Fruit fly (Drosophila melanogaster): ENCODE data around the gene CG46458.

Gene CG46458

dm6 chr3R:6935208-6935607 is 23.0 kb downstream of the CG46458 start:
- TF ChIP-seq CG17801 (GFP tag; optimal IDR thresholded peaks at IDR 0.05; ENCODE audit: partially characterized antibody): no peak

DNA sequence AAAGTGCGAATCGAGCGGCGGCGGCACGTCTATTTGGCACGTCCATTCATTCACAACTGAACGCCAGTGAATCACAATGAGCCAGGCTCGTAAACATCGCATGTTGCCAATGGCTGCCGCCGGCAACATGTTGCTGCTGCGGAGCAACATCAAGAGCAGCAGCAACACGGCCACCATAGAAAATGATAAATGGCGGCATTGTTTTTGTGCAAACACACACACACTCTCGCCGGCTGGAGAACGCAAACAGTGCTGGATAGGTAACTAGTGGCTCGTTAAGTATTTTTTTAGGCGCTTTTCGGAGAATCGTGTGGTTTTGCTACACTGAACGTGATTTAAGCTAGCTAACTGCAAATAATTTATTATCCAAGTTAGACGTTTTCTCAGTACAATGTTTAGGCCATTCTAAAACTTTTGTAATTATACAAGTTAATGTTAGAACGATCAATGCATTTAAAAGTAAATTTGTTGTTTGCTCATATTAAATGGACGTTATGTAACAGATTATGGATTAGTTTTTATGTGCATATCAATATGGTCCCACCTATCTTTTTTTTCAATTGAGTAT is 25.3 kb downstream of the CG46458 start:
- TF ChIP-seq CG17801 (GFP tag; optimal IDR thresholded peaks at IDR 0.05; ENCODE audit: partially characterized antibody): no peak

- TF ChIP-seq CG17801 (GFP tag; optimal IDR thresholded peaks at IDR 0.05; ENCODE audit: partially characterized antibody): no peak
These were observed 26.1 kb downstream of the CG46458 start for dm6 chr3R:6932040-6932439.

dm6 chr3R:6930447-6930846 is 27.7 kb downstream of the CG46458 start:
- TF ChIP-seq CG17801 (GFP tag; optimal IDR thresholded peaks at IDR 0.05; ENCODE audit: partially characterized antibody): no peak

DNA sequence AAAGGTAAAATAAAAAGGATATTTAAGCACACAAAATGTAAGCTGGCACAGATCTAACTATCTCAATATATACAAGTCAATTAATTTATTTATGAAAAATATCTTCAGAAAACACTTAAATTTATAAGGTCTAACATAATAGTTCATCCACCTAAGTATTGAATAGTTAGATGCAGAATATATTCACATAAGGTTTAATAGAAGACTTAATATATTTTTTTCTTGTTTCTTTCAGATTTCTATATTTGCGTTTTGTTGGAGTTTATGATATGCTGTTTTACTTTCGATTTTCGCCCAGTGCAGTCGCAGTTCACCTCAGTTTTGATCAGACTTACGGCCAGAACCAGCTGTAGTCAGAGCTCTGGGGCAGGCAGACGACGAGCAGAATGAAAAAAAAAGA is 29.0 kb downstream of the CG46458 start:
- no peak for TF ChIP-seq CG17801 (GFP tag; optimal IDR thresholded peaks at IDR 0.05; ENCODE audit: partially characterized antibody)

DNA sequence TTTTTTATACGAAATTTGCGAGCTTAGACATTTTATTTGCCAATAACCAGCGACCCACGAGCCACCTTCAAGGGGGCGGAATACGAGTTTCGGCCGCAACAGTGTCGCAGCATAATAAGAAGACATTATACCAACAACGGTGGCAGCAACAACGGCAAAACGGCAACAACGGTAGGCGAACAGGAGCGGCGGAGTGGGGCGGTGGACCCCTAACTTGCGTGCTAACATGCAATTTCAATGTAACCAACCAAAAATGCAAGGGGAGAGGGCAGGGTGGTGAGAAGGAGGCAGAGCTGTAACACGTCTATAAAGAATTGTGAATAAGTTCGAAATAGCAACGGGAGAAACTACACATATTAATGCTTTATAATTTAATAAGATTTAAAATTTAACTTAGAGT is 33.9 kb downstream of the CG46458 start:
- no peak for TF ChIP-seq CG17801 (GFP tag; optimal IDR thresholded peaks at IDR 0.05; ENCODE audit: partially characterized antibody)

DNA sequence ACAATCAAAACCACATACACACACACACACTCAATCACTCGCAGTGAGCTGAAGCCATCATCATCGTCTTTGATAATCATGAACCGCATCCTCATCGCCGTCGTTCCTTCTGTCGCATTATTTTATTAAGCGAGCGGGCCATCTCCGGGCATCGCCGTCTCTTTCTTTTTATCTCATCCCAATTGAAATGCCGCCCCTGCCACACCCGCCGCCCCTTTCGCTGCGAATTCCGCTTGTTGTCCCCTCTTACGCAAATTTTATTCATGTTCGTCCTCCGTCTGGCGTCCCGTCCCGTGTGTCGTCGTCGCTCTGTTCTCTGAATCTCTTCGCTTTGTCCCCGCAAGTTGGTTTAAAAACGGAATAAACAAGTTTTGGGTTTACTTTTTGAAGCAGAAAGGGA is 35.0 kb downstream of the CG46458 start:
- TF ChIP-seq CG17801 (GFP tag; optimal IDR thresholded peaks at IDR 0.05; ENCODE audit: partially characterized antibody): no peak

DNA sequence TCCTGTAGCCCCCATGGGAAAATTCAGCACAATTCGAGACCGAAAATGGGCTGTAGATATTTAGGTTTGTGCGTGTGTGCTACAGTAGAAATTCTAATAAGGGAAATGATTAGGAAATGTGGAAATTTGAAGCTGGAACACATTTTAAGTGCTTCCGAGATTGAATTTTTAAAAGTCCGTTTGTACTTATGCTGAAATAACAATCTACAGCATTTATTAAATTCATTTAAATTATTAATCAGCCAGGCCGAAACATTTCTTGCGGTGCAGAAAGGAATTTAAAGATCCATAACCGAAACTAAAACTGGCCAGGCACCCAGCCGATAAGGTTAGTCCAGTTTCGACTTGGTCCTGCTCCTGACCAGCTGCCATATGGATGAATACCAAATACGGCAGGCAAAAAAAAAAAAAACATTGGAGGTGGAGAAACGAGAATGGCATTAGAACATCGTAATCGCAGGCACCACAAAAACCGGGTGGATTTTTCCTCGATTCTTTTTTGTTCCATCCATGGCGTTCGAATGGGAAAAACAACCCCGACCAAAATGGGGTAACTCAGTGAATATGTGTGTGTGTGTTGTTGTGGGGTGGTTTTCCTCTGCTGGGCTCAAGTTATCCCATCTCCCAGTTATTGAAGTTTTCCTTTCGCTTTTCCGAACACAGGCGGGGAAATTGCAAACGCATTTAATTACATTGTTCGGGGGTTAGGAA is 36.8 kb downstream of the CG46458 start:
- no peak for TF ChIP-seq CG17801 (GFP tag; optimal IDR thresholded peaks at IDR 0.05; ENCODE audit: partially characterized antibody)

DNA sequence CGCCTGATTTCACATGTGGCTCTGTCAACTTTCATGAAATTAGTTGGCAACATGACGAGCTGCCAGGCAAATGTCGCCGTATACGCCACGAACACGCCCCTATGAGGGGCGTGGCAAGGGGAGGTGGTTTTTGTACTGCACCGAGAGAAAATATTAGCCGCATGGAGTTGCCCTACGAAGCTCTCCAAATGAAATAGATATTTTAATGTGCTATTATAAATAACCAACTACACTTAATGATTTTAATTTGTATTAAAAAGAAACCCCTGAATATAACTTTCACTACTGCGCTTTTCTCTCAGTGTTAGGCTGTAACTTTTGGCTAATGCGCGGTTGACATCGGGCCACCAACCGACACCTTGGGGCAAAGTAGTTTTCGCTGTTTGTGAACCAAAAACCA is 38.2 kb downstream of the CG46458 start:
- TF ChIP-seq CG17801 (GFP tag; optimal IDR thresholded peaks at IDR 0.05; ENCODE audit: partially characterized antibody): no peak

dm6 chr3R:6918270-6918669 is 39.9 kb downstream of the CG46458 start:
- no peak for TF ChIP-seq CG17801 (GFP tag; optimal IDR thresholded peaks at IDR 0.05; ENCODE audit: partially characterized antibody)

dm6 chr3R:6916700-6917099 is 41.5 kb downstream of the CG46458 start:
- TF ChIP-seq CG17801 (GFP tag; optimal IDR thresholded peaks at IDR 0.05; ENCODE audit: partially characterized antibody): no peak

- TF ChIP-seq CG17801 (GFP tag; optimal IDR thresholded peaks at IDR 0.05; ENCODE audit: partially characterized antibody): no peak
These were observed 43.8 kb downstream of the CG46458 start for dm6 chr3R:6914396-6914795.

DNA sequence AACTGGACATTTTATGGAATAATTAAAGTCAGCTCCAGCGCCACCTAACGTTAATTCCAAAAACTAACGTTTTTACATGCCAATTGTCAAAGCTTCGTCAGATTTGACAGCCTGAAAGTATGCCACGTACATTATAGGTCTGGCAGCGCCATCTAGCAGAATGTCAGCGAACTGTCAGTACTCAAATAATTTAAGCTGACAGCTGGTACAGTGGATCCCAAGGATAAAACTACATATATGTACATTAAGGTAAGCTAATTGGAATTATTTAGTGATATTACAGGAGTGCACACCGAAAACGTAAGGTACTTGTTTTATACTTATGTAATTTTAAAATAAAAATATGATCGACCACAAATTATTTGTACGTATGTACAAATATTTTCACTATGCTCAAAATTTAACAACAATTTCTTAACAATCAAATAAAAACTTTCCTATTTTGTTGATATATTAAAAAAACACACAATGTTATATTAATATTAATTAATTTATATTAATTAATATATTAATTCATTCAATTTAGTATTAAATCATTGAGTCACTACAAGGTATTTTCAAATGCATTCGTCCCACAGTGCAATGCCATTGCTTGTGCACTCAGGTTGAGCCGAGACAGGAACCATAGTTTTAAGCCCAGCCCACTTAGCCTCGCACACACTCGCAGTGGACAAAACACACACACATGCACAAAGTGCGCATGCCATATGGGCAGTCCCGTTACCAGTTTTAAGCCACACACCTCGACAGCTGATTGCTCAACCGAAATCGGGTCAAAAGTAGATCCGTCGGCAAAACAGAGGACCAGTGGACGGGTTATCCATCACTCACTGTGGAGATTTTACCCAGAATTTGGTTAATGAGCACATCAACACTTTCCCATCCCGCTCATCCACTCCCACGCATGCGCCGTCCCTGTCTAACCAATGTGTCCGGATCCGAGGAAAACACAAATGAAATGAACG is 45.6 kb downstream of the CG46458 start:
- TF ChIP-seq CG17801 (GFP tag; optimal IDR thresholded peaks at IDR 0.05; ENCODE audit: partially characterized antibody): peak; percentile 41

DNA sequence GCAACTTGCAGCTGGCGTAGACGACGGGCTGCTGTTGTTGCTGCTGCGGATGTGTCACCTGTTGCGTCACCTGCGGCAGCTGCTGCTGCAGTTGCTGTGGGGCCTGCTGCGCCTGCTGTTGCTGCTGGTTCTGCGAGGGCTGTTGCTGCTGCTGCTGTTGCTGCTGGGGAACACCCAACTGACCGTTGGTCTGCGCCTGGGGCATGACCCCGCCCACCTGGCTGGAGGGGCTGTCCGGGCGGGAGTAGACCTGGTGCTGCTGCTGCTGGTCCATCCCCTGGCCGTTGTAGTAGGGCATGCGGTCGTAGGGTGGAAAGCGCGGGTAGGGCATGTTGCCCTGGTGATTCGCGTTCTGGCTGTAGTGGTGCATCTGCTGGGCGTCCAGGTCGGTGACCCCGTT is 48.8 kb downstream of the CG46458 start:
- no peak for TF ChIP-seq CG17801 (GFP tag; optimal IDR thresholded peaks at IDR 0.05; ENCODE audit: partially characterized antibody)

DNA sequence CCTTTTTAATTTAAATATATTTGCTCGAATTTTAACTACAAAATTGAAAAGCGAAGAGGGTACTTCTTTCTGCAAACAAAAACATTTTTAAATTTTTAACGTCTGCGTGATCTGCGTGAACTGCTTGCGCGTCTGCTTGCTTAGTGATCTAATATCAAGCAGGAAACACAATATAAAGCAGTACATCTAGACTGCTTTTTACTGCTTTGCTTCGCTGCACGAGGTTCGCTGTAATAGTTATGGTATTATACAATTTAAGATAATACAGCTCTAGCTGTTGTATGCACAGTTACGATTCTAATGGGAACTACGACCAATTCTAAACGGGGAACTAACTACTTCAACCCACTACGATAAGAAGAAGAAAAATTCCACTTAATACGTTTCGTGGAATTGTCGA is 50.1 kb downstream of the CG46458 start:
- TF ChIP-seq CG17801 (GFP tag; optimal IDR thresholded peaks at IDR 0.05; ENCODE audit: partially characterized antibody): no peak

DNA sequence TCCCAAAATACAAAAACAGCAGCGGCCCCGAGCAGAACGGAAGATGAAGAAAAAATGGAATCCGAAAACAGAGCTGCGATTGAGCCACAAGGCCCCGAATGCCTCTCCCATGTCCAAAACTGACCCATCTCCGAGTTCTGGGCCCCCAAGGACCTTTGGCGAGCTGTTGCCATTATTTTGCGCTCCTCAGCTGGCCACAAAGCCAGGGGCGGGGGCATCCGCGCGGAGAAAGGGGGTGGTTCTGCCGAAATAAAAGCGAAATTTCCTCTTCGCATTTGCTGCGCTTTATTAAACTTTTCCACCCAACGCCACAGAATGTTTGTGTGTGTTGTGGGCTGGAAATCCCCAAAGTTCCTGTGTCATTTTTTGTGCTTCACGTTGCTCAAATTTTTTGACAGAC is 53.9 kb downstream of the CG46458 start:
- TF ChIP-seq CG17801 (GFP tag; optimal IDR thresholded peaks at IDR 0.05; ENCODE audit: partially characterized antibody): no peak

Data from ovary, adult (tissue).